Worm (Caenorhabditis elegans) whole organism, midembryonic: ENCODE measurements around the gene R05A10.1.

Experiments
- T22C8.4 ChIP-seq: fragments of 200-800 bp; sonication (Bioruptor generic); IDR thresholded peaks from 2 replicates; pipeline ENCODE4 v1.3.6; 2022; ENCODE audit warnings: missing genetic modification characterization, missing compliant biosample characterization
- cog-1 ChIP-seq: sonication (generic microtip); optimal IDR thresholded peaks from 2 replicates; lab custom pipeline; 2016; ENCODE audit warnings: missing genetic modification characterization, missing compliant biosample characterization
- flt-1 ChIP-seq: fragments of 200-800 bp; sonication (Bioruptor generic); IDR thresholded peaks from 2 replicates; pipeline ENCODE4 v1.3.6; 2022; ENCODE audit warnings: missing genetic modification characterization, missing compliant biosample characterization
- klf-2 ChIP-seq: fragments of 200-800 bp; sonication (Bioruptor generic); conservative IDR thresholded peaks from 2 replicates; pipeline ENCODE4 v1.3.6; 2022; ENCODE audit warnings: missing genetic modification reagents, missing genetic modification characterization, missing compliant biosample characterization
- med-1 ChIP-seq: sonication (generic microtip); optimal IDR thresholded peaks from 2 replicates; lab custom pipeline; 2017; ENCODE audit warnings: missing genetic modification characterization, mild to moderate bottlenecking, missing compliant biosample characterization, antibody characterized with exemption, missing genetic modification reagents; ENCODE audit not compliant: insufficient read depth
- ref-1 ChIP-seq: fragments of 200-800 bp; sonication (Bioruptor generic); conservative IDR thresholded peaks from 2 replicates; pipeline ENCODE4 v1.3.6; 2022; ENCODE audit warnings: missing genetic modification reagents, missing genetic modification characterization, missing compliant biosample characterization
- tab-1 ChIP-seq: fragments of 200-800 bp; sonication (Bioruptor generic); IDR thresholded peaks from 2 replicates; pipeline ENCODE4 v1.3.6; 2022; ENCODE audit warnings: missing genetic modification characterization, missing compliant biosample characterization
- ztf-23 ChIP-seq: fragments of 200-800 bp; sonication (Bioruptor generic); IDR thresholded peaks from 2 replicates; pipeline ENCODE4 v1.3.6; 2022; ENCODE audit warnings: missing genetic modification reagents, missing genetic modification characterization, missing compliant biosample characterization
- ztf-29 ChIP-seq: fragments of 200-800 bp; sonication (Bioruptor generic); IDR thresholded peaks from 2 replicates; pipeline ENCODE4 v1.3.6; 2022; ENCODE audit warnings: missing genetic modification reagents, missing genetic modification characterization, missing compliant biosample characterization

Gene R05A10.1

DNA sequence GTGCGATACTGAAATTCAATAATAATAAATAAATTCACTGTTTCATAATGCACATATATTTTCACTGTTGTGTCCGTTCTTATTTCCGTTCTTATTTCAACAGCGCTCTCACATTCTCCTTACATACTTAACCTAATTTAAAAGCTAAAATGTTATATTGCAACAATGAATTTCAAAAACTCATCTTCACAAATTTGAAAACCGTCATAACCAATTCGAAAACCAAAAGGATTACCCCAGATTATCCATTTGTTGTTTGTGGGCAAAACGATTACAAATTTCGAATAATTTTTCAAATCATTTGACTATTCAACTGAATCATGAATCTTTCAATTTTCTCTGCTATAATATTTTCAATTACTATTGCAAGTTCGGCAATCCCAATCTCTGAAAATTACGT lies 10.0 kb upstream of the R05A10.1 start, which contains the start of gene R05A10.4:
TSS of gene R05A10.4 (plus strand) at position 301 of the 400 bp plus-strand sequence.
- no peak for TF ChIP-seq tab-1
- TF ChIP-seq T22C8.4 (GFP tag; lab: Robert Waterston, UW) = no peak
- no peak for TF ChIP-seq med-1 (GFP tag; lab: Kevin White, UChicago)
- no peak for TF ChIP-seq cog-1 (tag; lab: Kevin White, UChicago)
- TF ChIP-seq flt-1 = no peak
- no peak for TF ChIP-seq klf-2 (GFP tag; lab: Robert Waterston, UW)

DNA sequence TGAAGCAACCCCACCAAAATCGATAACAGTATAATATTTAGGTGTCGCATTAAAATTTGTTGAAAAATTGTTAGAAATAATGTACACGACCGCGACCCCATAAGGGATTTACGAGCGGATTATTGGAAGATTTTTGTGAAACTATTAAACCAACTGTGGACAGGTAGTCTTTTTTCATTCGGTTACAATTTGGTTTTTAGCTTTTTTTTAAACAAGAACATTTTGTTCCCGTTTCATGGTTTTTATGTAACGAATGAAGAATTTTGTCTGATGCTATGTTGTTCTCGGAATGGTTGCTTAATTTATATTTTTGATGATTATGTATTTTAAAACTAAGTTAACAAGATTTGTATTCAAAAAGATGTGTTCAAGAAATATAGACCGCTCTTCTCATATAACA lies 5.8 kb upstream of the R05A10.1 start, which contains the start of gene R05A10.3:
TSS of gene R05A10.3 (minus strand) at position 101 of the 400 bp plus-strand sequence.
- TF ChIP-seq med-1 (GFP tag; lab: Kevin White, UChicago) (no peak), cog-1 (tag; lab: Kevin White, UChicago) (no peak), flt-1 (no peak), tab-1 (no peak)

- TF ChIP-seq ztf-29 (GFP tag; lab: Robert Waterston, UW) = no peak
- no peak for TF ChIP-seq T22C8.4 (GFP tag; lab: Robert Waterston, UW)
- TF ChIP-seq ztf-23 (GFP tag; lab: Robert Waterston, UW) = no peak
- TF ChIP-seq cog-1 (tag; lab: Kevin White, UChicago) = no peak
- TF ChIP-seq ref-1 (GFP tag; lab: Robert Waterston, UW) = no peak
- no peak for TF ChIP-seq flt-1
- TF ChIP-seq tab-1 = no peak
- TF ChIP-seq med-1 (GFP tag; lab: Kevin White, UChicago) = no peak
- TF ChIP-seq klf-2 (GFP tag; lab: Robert Waterston, UW) = no peak
Observed at ce11 chrIV:14177058-14177457, 5.1 kb upstream of the R05A10.1 start, which contains the start of gene R05A10.2. Gene R05A10.2 (plus strand): TSS chrIV:14177271.

DNA sequence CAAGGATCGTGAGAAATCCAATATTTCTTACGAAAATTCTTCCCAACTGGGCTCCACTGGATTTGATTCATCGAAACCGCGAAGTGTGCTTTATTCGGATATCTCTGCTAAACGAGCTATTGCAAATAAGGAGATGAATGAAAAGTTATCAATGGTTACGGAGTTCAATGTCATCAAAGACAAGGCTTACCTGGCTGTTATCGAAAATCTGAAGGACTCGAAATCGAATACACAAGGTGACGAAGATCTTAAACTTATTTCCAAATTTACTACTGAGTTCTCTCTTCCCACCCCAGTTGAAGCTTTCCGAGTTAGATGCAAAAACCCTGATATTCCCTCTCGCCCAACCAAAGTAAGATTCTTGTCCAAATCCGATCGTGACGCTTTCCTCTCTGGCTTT lies 4.1 kb downstream of the R05A10.1 start:
- no peak for TF ChIP-seq T22C8.4 (GFP tag; lab: Robert Waterston, UW)
- no peak for TF ChIP-seq ref-1 (GFP tag; lab: Robert Waterston, UW)
- TF ChIP-seq ztf-23 (GFP tag; lab: Robert Waterston, UW) = no peak
- no peak for TF ChIP-seq ztf-29 (GFP tag; lab: Robert Waterston, UW)
- no peak for TF ChIP-seq tab-1
- no peak for TF ChIP-seq cog-1 (tag; lab: Kevin White, UChicago)
- TF ChIP-seq flt-1 = no peak
- no peak for TF ChIP-seq klf-2 (GFP tag; lab: Robert Waterston, UW)
- no peak for TF ChIP-seq med-1 (GFP tag; lab: Kevin White, UChicago)

DNA sequence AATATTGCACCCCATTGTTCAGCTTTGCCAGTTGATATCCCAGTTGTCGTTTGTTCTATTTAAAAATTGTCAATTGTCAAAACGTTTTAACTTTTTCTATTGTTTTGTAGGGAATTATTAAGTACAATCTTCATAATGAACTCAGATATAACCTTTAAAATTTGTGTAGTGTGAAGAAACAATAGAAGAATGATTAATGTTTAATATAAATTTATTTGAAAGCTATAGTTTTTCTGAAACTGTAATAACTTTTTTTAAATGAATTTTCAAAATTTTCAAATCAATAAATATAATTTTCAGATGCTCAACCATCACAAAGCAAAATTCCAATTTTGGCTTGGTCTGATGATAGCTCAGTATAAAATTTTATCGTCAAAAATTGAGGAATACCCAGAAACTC lies 9.7 kb downstream of the R05A10.1 start, which contains the start of gene K01G12.22:
TSS of gene K01G12.22 (plus strand) at position 301 of the 400 bp plus-strand sequence.
- TF ChIP-seq ztf-29 (GFP tag; lab: Robert Waterston, UW) = no peak
- no peak for TF ChIP-seq flt-1
- no peak for TF ChIP-seq T22C8.4 (GFP tag; lab: Robert Waterston, UW)
- no peak for TF ChIP-seq cog-1 (tag; lab: Kevin White, UChicago)
- TF ChIP-seq tab-1 = no peak
- TF ChIP-seq med-1 (GFP tag; lab: Kevin White, UChicago) = no peak

ce11 chrIV:14193196-14193595 lies 11.0 kb downstream of the R05A10.1 start, which contains the start of gene K01G12.3:
Gene K01G12.3 (plus strand): TSS chrIV:14193496.
- no peak for TF ChIP-seq flt-1
- no peak for TF ChIP-seq med-1 (GFP tag; lab: Kevin White, UChicago)
- TF ChIP-seq cog-1 (tag; lab: Kevin White, UChicago) = no peak
- no peak for TF ChIP-seq ztf-29 (GFP tag; lab: Robert Waterston, UW)
- TF ChIP-seq T22C8.4 (GFP tag; lab: Robert Waterston, UW) = no peak
- no peak for TF ChIP-seq ref-1 (GFP tag; lab: Robert Waterston, UW)
- no peak for TF ChIP-seq tab-1
- no peak for TF ChIP-seq ztf-23 (GFP tag; lab: Robert Waterston, UW)
- TF ChIP-seq klf-2 (GFP tag; lab: Robert Waterston, UW) = no peak

- TF ChIP-seq ztf-29 (GFP tag; lab: Robert Waterston, UW) = no peak
Observed at ce11 chrIV:14194317-14194716, 12.1 kb downstream of the R05A10.1 start.

ce11 chrIV:14196176-14196575 lies 14.0 kb downstream of the R05A10.1 start, which contains the start of gene F02H6.2:
Gene F02H6.2 (plus strand): TSS chrIV:14196476.
- TF ChIP-seq tab-1 (no peak), ref-1 (GFP tag; lab: Robert Waterston, UW) (no peak), med-1 (GFP tag; lab: Kevin White, UChicago) (no peak), flt-1 (no peak), ztf-23 (GFP tag; lab: Robert Waterston, UW) (no peak), T22C8.4 (GFP tag; lab: Robert Waterston, UW) (no peak), klf-2 (GFP tag; lab: Robert Waterston, UW) (no peak), cog-1 (tag; lab: Kevin White, UChicago) (no peak)

- no peak for TF ChIP-seq ref-1 (GFP tag; lab: Robert Waterston, UW)
- no peak for TF ChIP-seq ztf-29 (GFP tag; lab: Robert Waterston, UW)
- TF ChIP-seq cog-1 (tag; lab: Kevin White, UChicago) = no peak
- TF ChIP-seq T22C8.4 (GFP tag; lab: Robert Waterston, UW) = no peak
- TF ChIP-seq flt-1 = no peak
- TF ChIP-seq klf-2 (GFP tag; lab: Robert Waterston, UW) = no peak
- TF ChIP-seq med-1 (GFP tag; lab: Kevin White, UChicago) = no peak
- no peak for TF ChIP-seq ztf-23 (GFP tag; lab: Robert Waterston, UW)
- no peak for TF ChIP-seq tab-1
Observed at ce11 chrIV:14203162-14203561, 21.0 kb downstream of the R05A10.1 start, which contains the start of gene F02H6.3. Gene F02H6.3 (plus strand): TSS chrIV:14203427.

DNA sequence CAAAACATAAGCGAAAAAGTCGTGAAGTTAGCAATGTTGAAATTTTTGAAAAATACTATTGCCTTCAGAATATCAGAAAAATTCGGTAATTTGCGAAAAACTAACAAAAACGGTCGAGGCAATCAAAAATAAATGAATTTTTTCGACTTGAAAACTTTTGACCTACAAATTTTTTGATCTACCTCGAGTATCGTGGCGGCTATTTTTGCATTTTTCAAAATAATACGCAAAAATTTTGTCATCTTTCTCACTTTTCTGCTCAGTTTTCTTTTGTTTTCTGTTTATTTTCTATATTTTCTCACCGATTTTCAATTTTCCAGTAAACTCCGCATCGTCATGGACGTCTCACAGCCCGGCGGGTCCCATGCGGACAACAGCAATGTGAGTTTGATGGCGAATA lies 33.6 kb downstream of the R05A10.1 start:
- no peak for TF ChIP-seq T22C8.4 (GFP tag; lab: Robert Waterston, UW)
